Worm (Caenorhabditis elegans) whole organism, L1 larva: ENCODE data around the gene T03G6.3.

Source experiments
- ceh-82 ChIP-seq, 3 experiments: fragments of 150-350 bp in 1 of 3; sonication (generic microtip) in 2 of 3; optimal IDR thresholded peaks; 2 replicates each; lab custom pipeline; 2014 to 2017; ENCODE audit warnings: missing biosample characterization in 3 of 3, missing genetic modification characterization in 3 of 3
- efl-1 ChIP-seq, 4 experiments: fragments of 150-350 bp; optimal IDR thresholded peaks in 3 of 4; peaks in 1 of 4; 1 replicate in 1 of 4; 2 replicates in 3 of 4; lab custom pipeline; 2014; ENCODE audit warnings: missing biosample characterization in 2 of 4, missing genetic modification characterization in 2 of 4, missing genetic modification reagents in 2 of 4
- elt-3 ChIP-seq, 6 experiments: fragments of 150-350 bp in 1 of 6; sonication (generic microtip); optimal IDR thresholded peaks; 2 replicates each; lab custom pipeline; 2017 to 2018; ENCODE audit warnings: missing biosample characterization in 6 of 6, missing genetic modification characterization in 6 of 6, inconsistent platforms in 1 of 6
- fkh-4 ChIP-seq: sonication (generic microtip); optimal IDR thresholded peaks from 2 replicates; lab custom pipeline; 2016; ENCODE audit warnings: missing compliant biosample characterization, missing genetic modification characterization, borderline replicate concordance
- mdl-1 ChIP-seq, 2 experiments: fragments of 150-350 bp; optimal IDR thresholded peaks; 2 replicates each; lab custom pipeline; 2014 to 2017; ENCODE audit warnings: missing biosample characterization in 2 of 2, missing genetic modification characterization in 2 of 2, inconsistent platforms in 1 of 2
- nhr-77 ChIP-seq: fragments of 150-350 bp; optimal IDR thresholded peaks from 2 replicates; lab custom pipeline; 2014; ENCODE audit warnings: missing biosample characterization, missing genetic modification characterization
- pqm-1 ChIP-seq: sonication (generic microtip); optimal IDR thresholded peaks from 3 replicates; lab custom pipeline; 2017; ENCODE audit warnings: missing biosample characterization, missing genetic modification characterization
- unc-62 ChIP-seq: fragments of 150-350 bp; optimal IDR thresholded peaks from 2 replicates; lab custom pipeline; 2014; ENCODE audit warnings: missing biosample characterization, missing genetic modification reagents, missing genetic modification characterization
- unc-86 ChIP-seq: sonication (generic microtip); optimal IDR thresholded peaks from 2 replicates; lab custom pipeline; 2016; ENCODE audit warnings: missing genetic modification characterization, missing compliant biosample characterization
- ztf-4 ChIP-seq: fragments of 150-350 bp; optimal IDR thresholded peaks from 2 replicates; lab custom pipeline; 2014; ENCODE audit warnings: missing biosample characterization, missing genetic modification characterization

DNA sequence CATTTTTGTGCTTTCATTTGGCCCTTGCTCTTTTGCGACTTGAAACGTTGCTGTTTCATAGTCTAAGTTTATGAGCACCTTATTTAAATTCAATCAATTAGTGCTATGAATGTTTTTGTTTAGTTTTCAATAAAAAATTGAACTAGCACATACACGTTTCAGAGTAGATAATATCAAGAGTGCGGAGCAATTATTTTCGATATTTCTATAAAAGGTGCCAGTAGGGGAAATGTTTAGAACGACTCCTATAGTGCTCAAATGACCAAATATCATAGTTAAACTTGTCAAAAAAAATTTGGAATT is 19.8 kb downstream of the T03G6.3 start:
- TF ChIP-seq fkh-4 (tag; lab: Kevin White, UChicago) = no peak
- TF ChIP-seq nhr-77 (tag; lab: Kevin White, UChicago) = no peak
- TF ChIP-seq elt-3 (tag; optimal IDR thresholded peaks at IDR 0.05; lab: Kevin White, UChicago) = no peak
- TF ChIP-seq ceh-82 (tag; optimal IDR thresholded peaks at IDR 0.05; lab: Kevin White, UChicago) = no peak
- TF ChIP-seq unc-86 (tag; lab: Kevin White, UChicago) = no peak
- TF ChIP-seq ztf-4 (tag; lab: Kevin White, UChicago) = no peak
- no peak for TF ChIP-seq pqm-1 (tag; lab: Kevin White, UChicago)
- TF ChIP-seq mdl-1 (tag; optimal IDR thresholded peaks at IDR 0.05; lab: Kevin White, UChicago) = no peak
- no peak for TF ChIP-seq unc-62 (GFP tag; lab: Kevin White, UChicago)
- no peak for TF ChIP-seq efl-1 (optimal IDR thresholded peaks at IDR 0.05; lab: Kevin White, UChicago)
- TF ChIP-seq efl-1 (GFP tag; optimal IDR thresholded peaks at IDR 0.05 in 1 of 2; lab: Kevin White, UChicago) = peak in 1 of 2 experiments; percentile 93
